Fruit fly (Drosophila melanogaster): ENCODE data around the gene MSAmiP.

DNA sequence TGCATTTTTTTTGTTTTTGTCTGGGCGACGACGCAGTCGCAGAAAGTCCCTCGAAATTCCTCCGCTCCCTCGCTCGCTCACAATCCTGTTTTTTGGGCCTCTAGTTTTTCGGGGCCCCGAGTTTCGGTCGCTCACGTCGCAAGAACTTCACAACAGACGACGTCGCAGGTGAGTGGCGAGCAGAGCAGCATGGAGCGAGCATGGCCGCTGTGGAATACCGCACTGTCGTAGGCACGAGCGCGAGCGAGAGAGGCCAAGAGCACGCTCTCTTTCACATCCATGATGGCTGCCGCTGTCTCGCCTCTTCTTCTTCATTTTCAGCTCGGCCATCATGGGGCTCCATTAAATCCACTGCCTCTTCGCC lies 3.5 kb upstream of the MSAmiP start:
- TF ChIP-seq vri (GFP tag; optimal IDR thresholded peaks at IDR 0.05) (no peak), CG10669 (GFP tag; optimal IDR thresholded peaks at IDR 0.05) (no peak), Eip93F (GFP tag; optimal IDR thresholded peaks at IDR 0.05) (no peak), CG8119 (GFP tag; IDR thresholded peaks at IDR 0.05) (no peak), Sox15 (GFP tag; optimal IDR thresholded peaks at IDR 0.05) (no peak), Hr39 (GFP tag; optimal IDR thresholded peaks at IDR 0.05) (no peak), svp (GFP tag) (peak; percentile 30), spab (GFP tag; optimal IDR thresholded peaks at IDR 0.05) (no peak), CG15336 (GFP tag; IDR thresholded peaks at IDR 0.05) (no peak), CG6163 (GFP tag; IDR thresholded peaks at IDR 0.05) (0 out of 3 replicates have a peak, but pooled peaks have one; percentile 11), fd59A (GFP tag; optimal IDR thresholded peaks at IDR 0.05) (no peak), CG4318 (GFP tag; optimal IDR thresholded peaks at IDR 0.05) (no peak), CG16779 (tag; optimal IDR thresholded peaks at IDR 0.05) (no peak), CG31627 (GFP tag; optimal IDR thresholded peaks at IDR 0.05) (no peak)

All from whole organism, prepupa.